In genomic region chr3R:29049055-29049722, dm6 we compare ENCODE assay signal across 1 fruit fly cellular context.
TF ChIP-seq lines count a peak whose summit lies in the region.

TSS of gene CG11837 (plus strand) at chr3R:29049493.

TF ChIP-seq in whole organism, embryonic, 481 proteins besides CTCF, POLR2A, EP300 and RAD21 (continued from another document):
- TF ChIP-seq dm (GFP tag; optimal IDR thresholded peaks at IDR 0.05; lab: Kevin White, UChicago) (peak; percentile 86), CG3995 (GFP tag; optimal IDR thresholded peaks at IDR 0.05; lab: Kevin White, UChicago) (no peak), E2f2 (GFP tag; IDR thresholded peaks at IDR 0.05; lab: Robert Waterston, UW) (peak; percentile 16; the same call in 1 of the 2 replicates)
